Worm (Caenorhabditis elegans): ENCODE data around the gene msrp-5.
"Not testable (repeated sequence)": the region's sequence is repeated elsewhere in the genome, so short reads cannot be mapped to it uniquely, and the experiment has no call there.

msrp-5 gene

DNA sequence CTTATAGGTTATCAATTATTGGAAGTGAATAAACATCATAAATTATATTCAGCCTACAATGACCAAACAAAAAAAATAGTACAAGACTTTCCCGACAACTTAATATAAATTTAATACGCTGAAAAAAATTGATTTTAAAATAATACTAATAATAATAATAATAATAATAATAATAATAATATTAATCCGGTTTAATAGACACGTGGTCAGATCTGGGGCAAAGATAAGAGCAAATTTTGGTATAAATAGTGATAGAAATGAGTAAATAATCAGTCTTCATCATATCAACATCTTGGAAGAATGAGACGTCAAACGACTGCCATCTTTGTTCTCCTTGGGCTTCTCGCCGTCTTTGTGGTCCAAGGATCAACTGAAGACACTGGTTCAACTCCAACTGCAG lies at the start of gene msrp-5:
TSS of gene msrp-5 (plus strand) at position 301 of the 400 bp plus-strand sequence.
- TF ChIP-seq nhr-28, mml-1, snpc-4 (tag; optimal IDR thresholded peaks at IDR 0.05): not testable (repeated sequence)

DNA sequence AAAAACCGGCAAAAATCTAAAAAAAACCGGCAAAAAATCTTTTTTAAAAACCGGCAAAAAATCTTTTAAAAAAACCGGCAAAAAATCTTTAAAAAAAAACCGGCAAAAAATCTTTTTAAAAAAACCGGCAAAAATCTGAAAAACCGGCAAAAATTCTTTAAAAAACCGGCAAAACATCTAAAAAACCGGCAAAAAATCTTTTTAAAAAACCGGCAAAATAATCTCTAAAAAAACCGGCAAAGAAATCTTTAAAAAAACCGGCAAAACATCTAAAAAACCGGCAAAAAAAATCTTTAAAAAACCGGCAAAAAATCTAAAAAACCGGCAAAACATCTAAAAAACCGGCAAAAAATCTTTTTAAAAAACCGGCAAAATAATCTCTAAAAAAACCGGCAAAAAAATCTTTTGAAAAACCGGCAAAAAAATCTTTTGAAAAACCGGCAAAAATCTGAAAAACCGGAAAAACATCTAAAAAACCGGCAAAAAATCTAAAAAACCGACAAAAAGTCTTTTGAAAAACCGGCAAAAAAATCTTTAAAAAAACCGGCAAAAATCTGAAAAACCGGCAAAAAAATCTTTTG lies 46.3 kb upstream of the msrp-5 start:
- TF ChIP-seq nhr-12 (tag; optimal IDR thresholded peaks at IDR 0.05) (peak; percentile 32), nhr-67 (tag; optimal IDR thresholded peaks at IDR 0.05) (peak; percentile 34), mdl-1 (tag; optimal IDR thresholded peaks at IDR 0.05) (peak; percentile 8), nhr-28 (tag; optimal IDR thresholded peaks at IDR 0.05) (peak; percentile 14)

DNA sequence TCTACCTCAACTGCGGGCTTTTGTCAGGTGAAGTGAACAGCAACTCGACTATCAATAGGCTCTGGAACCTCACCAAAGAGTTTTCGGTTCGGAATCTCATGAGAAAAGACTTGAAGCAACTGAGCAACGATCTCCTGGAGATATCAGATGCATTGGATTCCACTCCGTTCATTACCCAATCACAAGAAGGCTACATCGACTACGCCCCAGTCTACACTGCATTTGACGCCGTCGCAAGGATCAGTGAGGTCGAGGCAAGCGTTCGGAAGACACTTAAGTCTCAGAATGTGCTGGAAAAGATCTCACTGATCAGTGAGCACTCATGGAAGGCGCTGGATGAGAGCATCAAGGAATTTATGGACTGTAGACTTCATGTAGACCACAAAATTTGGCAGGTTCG lies 38.5 kb upstream of the msrp-5 start:
- TF ChIP-seq nhr-28 (tag; optimal IDR thresholded peaks at IDR 0.05) (no peak), egl-27 (tag; optimal IDR thresholded peaks at IDR 0.05) (no peak), mdl-1 (tag; optimal IDR thresholded peaks at IDR 0.05) (no peak)

DNA sequence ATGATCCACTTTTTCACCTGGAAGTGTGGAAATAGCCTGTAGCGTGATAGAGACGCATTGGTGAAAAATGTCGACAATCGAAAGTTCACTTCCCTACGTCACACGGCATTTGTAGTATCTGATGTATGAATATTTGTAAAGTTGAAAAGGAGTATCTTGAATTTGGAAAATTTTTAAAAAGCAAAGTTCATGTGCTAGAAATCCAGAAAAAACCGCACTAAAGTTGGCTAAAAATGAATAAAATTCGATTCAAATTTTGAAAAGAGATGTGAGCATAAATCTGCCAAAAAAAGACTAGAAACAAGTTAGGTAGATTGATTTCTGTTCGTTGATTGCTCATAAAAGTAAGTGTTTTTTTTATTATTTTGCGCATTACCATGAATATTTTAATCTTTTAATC lies 33.7 kb upstream of the msrp-5 start, which contains the start of gene sri-74:
TSS of gene sri-74 (minus strand) at position 101 of the 400 bp plus-strand sequence.
- TF ChIP-seq snpc-4 (tag; optimal IDR thresholded peaks at IDR 0.05) (no peak), ztf-11 (tag; optimal IDR thresholded peaks at IDR 0.05) (no peak), lin-39 (tag; optimal IDR thresholded peaks at IDR 0.05) (no peak), lin-15B (tag; optimal IDR thresholded peaks at IDR 0.05) (no peak), nhr-23 (tag; optimal IDR thresholded peaks at IDR 0.05) (no peak), ceh-28 (tag; optimal IDR thresholded peaks at IDR 0.05) (no peak), aly-2 (tag; optimal IDR thresholded peaks at IDR 0.05) (no peak), mdl-1 (tag; optimal IDR thresholded peaks at IDR 0.05) (no peak)

DNA sequence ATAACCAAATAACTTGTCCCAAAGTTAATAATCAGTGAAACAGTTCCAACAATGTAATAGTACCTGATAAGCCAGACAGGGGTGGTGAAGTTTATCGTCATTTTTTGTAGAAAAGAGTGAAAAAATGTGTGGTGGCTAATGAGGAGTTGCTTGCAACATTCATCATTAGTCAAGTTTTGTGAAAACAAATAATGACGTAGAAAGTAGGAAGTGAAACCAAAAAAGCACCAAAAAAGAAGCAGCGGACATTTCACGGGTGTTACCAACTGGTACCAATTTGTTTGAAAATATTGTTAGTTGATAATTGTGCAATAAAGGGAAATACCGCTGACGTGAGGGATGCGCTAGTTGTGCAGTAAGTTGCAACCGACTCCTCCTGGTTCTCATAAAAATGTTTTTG lies 31.2 kb upstream of the msrp-5 start, which contains the start of gene sri-36:
TSS of gene sri-36 (minus strand) at position 101 of the 400 bp plus-strand sequence.
- peak; percentile 13 for TF ChIP-seq elt-2 (tag; optimal IDR thresholded peaks at IDR 0.05)
- TF ChIP-seq fkh-2 (tag; optimal IDR thresholded peaks at IDR 0.05) = no peak
- no peak for TF ChIP-seq unc-62 (GFP tag; optimal IDR thresholded peaks at IDR 0.05)
- TF ChIP-seq tbx-2 (tag; optimal IDR thresholded peaks at IDR 0.05) = no peak
- TF ChIP-seq mml-1 (tag; optimal IDR thresholded peaks at IDR 0.05) = no peak
- no peak for TF ChIP-seq egl-5 (tag; optimal IDR thresholded peaks at IDR 0.05)
- TF ChIP-seq nhr-237 (tag; optimal IDR thresholded peaks at IDR 0.05) = no peak

DNA sequence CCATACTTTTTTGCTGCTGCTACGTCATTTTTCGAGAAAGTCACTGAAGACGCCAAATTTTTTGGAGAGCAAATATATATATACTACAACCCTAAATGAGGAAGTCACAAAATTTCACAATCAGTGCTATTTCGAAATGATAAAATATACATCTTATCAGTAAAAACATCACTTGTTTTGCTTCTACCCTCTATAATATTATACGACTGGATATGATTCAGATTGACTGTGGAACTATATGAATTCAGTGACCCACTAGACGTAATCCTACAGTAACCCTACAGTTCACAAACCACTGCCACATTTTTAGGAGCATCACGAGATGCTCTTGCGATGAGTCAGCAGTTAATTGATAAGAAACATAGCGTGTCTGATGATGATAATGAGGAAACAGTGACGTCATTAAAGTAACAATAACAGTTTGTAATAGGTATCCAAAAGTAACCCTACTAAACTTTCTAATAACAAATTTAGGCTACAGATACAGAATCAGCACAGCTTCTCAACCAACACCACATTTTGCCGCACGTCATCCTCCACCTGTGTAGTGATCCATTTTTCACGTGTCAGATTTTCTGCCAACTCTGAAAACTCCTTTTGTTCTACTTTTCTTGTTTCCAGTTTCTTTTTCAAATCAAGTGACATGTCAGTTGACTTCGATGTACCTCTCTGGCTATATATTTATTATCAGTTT lies 29.7 kb upstream of the msrp-5 start, which contains the start of the genes F33H12.7 and sri-39:
TSS of gene F33H12.7 (minus strand) at position 51 of the 694 bp plus-strand sequence.
TSS of gene sri-39 (plus strand) at position 644 of the 694 bp plus-strand sequence.
- TF ChIP-seq nfya-1 (tag; optimal IDR thresholded peaks at IDR 0.05; ENCODE audit: insufficient read depth) = no peak
- no peak for TF ChIP-seq ceh-28 (tag; optimal IDR thresholded peaks at IDR 0.05)
- no peak for TF ChIP-seq skn-1 (tag; optimal IDR thresholded peaks at IDR 0.05)
- no peak for TF ChIP-seq nhr-28 (tag; optimal IDR thresholded peaks at IDR 0.05)
- no peak for TF ChIP-seq tbx-2 (tag; optimal IDR thresholded peaks at IDR 0.05)
- TF ChIP-seq fos-1 (tag; optimal IDR thresholded peaks at IDR 0.05) = peak; percentile 44
- no peak for TF ChIP-seq aly-2 (tag; optimal IDR thresholded peaks at IDR 0.05)
- TF ChIP-seq pqm-1 (tag; optimal IDR thresholded peaks at IDR 0.05) = peak; percentile 91
- peak; percentile 96 for TF ChIP-seq elt-2 (tag; optimal IDR thresholded peaks at IDR 0.05)

DNA sequence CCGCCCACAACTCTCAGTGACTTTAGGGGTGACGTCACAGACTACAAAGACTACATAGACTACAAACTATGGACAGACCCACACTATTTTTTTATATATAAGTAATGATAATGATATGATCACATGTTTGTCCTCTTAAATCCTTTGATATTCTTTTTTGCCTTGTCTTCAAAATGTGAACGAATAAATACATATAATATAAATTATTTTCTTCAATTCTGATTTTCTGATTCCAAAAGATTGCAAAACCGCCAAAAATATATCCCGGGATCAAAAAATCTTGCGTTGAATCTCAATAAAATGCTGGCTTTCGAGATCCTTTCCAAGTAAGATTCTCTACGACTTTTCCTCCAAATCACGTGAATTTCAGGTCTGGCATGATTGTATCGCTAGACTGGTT lies 16.6 kb upstream of the msrp-5 start, which contains the start of gene F33H12.1:
TSS of gene F33H12.1 (plus strand) at position 301 of the 400 bp plus-strand sequence.
- TF ChIP-seq tbx-2, nhr-76, lin-15B (tag; optimal IDR thresholded peaks at IDR 0.05): not testable (repeated sequence)

DNA sequence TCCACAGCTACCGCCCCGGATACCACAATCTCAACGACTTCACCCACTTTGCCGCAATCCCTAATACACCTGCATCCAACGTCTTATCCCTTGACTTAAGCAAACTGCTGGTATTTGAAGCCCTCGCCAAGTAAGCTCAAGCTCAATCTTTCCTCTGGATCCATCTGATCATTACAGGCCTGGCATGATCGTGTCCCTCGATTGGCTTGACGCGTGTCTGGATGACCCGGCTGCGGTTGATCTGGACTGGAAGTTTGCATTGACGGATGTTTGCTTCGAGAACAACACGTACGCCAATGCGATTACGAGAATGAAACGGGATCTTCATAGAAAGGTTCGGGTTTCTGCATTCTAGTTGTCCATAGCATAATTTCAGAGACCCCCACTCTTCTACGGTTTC lies 15.8 kb upstream of the msrp-5 start:
- TF ChIP-seq egl-27 (tag; optimal IDR thresholded peaks at IDR 0.05) (no peak), fkh-2 (tag; optimal IDR thresholded peaks at IDR 0.05) (no peak), ztf-11 (tag; optimal IDR thresholded peaks at IDR 0.05) (no peak), nhr-28 (tag; optimal IDR thresholded peaks at IDR 0.05) (no peak), ceh-28 (tag; optimal IDR thresholded peaks at IDR 0.05) (no peak), ceh-82 (tag; optimal IDR thresholded peaks at IDR 0.05) (no peak), unc-62 (GFP tag; optimal IDR thresholded peaks at IDR 0.05) (no peak), nhr-76 (tag; optimal IDR thresholded peaks at IDR 0.05) (no peak), lin-39 (tag; optimal IDR thresholded peaks at IDR 0.05) (no peak), nhr-237 (tag; optimal IDR thresholded peaks at IDR 0.05) (no peak), egl-5 (tag; optimal IDR thresholded peaks at IDR 0.05) (no peak), ZK546.5 (tag; optimal IDR thresholded peaks at IDR 0.05) (no peak)
